Fruit fly (Drosophila melanogaster) Kc167 (cell line): ENCODE measurements around the gene Lmx1a.

Source experiments
- Sin3A ChIP-seq: fragments of >200 bp; optimal IDR thresholded peaks from 2 replicates; lab custom pipeline; 2018; ENCODE audit warnings: missing external identifiers
- psq ChIP-seq: fragments of >200 bp; optimal IDR thresholded peaks from 2 replicates; lab custom pipeline; 2017; ENCODE audit warnings: missing external identifiers

DNA sequence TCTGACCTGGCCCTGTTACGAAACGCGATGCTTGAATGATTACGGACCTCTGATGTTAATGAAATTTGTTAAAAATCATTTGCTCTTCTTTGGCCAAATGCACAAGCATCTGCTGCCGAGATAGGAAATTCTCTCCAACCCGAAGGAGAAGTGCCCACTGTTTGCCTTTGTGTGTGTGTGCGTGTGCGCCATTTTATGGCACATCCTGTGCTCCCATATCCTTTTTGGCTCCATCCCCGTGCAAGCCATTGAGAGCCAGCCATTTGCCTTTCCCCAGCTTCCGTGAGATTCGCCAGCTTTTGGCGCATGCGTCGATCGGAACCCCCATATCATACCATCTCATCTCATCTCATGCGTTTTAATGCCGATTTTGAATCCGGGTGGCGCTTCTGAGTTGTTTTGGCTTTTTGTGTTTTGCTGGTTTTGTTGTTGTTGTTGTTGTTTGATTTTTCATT, 32.9 kb upstream of the Lmx1a start, which contains the start of gene CG4328:
- TF ChIP-seq Sin3A (lab: Kevin White, UChicago), result no peak
- no peak for TF ChIP-seq psq (lab: Kevin White, UChicago)
